Fruit fly (Drosophila melanogaster): ENCODE measurements around the gene CG15478.

CG15478 gene

DNA sequence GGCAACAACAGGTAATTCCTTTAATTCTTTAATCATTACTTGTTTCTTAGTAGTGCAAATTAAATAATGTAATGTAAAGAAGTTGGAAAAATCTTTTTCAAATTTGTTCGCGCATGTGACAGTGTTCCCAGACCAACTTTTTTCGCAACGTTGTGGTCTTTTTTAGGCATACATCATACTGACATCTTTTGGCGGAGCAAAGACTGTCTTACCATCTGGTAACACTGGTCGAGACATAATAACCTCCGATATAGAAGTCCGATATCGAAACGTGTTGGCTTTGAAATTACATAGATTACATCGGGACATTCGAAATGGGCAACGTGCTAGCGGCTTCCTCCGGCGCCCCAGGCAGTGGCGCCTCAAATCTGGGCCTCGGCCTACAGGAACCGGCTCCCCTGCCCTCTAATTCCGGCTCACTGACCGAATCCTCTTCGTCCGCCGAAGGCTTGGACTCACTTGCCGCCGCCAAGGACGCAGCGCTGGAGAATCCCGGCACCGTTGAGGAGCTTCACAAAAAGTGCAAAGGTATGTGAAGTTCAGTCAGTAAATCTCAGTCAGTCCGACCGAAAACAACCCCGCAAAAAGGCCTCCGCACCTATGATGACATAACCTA, 19.5 kb upstream of the CG15478 start (continued):
- TF ChIP-seq nerfin-1 (tag; optimal IDR thresholded peaks at IDR 0.05) (peak; percentile 17), ken (GFP tag; IDR thresholded peaks at IDR 0.05) (no peak), C15 (GFP tag; IDR thresholded peaks at IDR 0.05) (no peak), CG6654 (GFP tag; optimal IDR thresholded peaks at IDR 0.05) (no peak), run (tag; optimal IDR thresholded peaks at IDR 0.05) (no peak), CG18764 (GFP tag; optimal IDR thresholded peaks at IDR 0.05) (no peak), sob (GFP tag; IDR thresholded peaks at IDR 0.05) (no peak), ham (GFP tag; IDR thresholded peaks at IDR 0.05) (no peak), Poxn (GFP tag; IDR thresholded peaks at IDR 0.05) (no peak), CG2116 (GFP tag; optimal IDR thresholded peaks at IDR 0.05) (peak; percentile 25), vvl (GFP tag; IDR thresholded peaks at IDR 0.05) (0 out of 2 replicates have a peak, but pooled peaks have one; percentile 30), Fer1 (GFP tag; optimal IDR thresholded peaks at IDR 0.05) (peak; percentile 22), org-1 (GFP tag; optimal IDR thresholded peaks at IDR 0.05) (no peak), dm (GFP tag; optimal IDR thresholded peaks at IDR 0.05) (peak; percentile 63), ftz-f1 (GFP tag; optimal IDR thresholded peaks at IDR 0.05) (peak; percentile 33), cad (GFP tag; optimal IDR thresholded peaks at IDR 0.05) (no peak), wdn (GFP tag; IDR thresholded peaks at IDR 0.05) (no peak), CG4328 (GFP tag; optimal IDR thresholded peaks at IDR 0.05) (no peak), btn (GFP tag; optimal IDR thresholded peaks at IDR 0.05) (no peak), CG18619 (GFP tag; optimal IDR thresholded peaks at IDR 0.05) (no peak), Hmx (GFP tag; optimal IDR thresholded peaks at IDR 0.05) (no peak), ase (GFP tag; IDR thresholded peaks at IDR 0.05) (no peak), Atf-2 (GFP tag; optimal IDR thresholded peaks at IDR 0.05) (no peak), eve (GFP tag; optimal IDR thresholded peaks at IDR 0.05) (no peak), row (GFP tag; IDR thresholded peaks at IDR 0.05) (0 out of 3 replicates have a peak, but pooled peaks have one; percentile 14), Eip74EF (GFP tag; optimal IDR thresholded peaks at IDR 0.05) (no peak), eyg (GFP tag; optimal IDR thresholded peaks at IDR 0.05) (no peak), CG2678 (tag; optimal IDR thresholded peaks at IDR 0.05) (no peak), slp2 (GFP tag; optimal IDR thresholded peaks at IDR 0.05) (no peak), CG11696 (GFP tag; IDR thresholded peaks at IDR 0.05) (no peak), Hmr (GFP tag; optimal IDR thresholded peaks at IDR 0.05) (no peak), CG16863 (GFP tag; optimal IDR thresholded peaks at IDR 0.05) (no peak), hkb (optimal IDR thresholded peaks at IDR 0.05) (peak; percentile 1), hkb (GFP tag; IDR thresholded peaks at IDR 0.05) (no peak), CG2120 (GFP tag; optimal IDR thresholded peaks at IDR 0.05) (no peak), Hr51 (GFP tag; optimal IDR thresholded peaks at IDR 0.05) (no peak), Awh (GFP tag; IDR thresholded peaks at IDR 0.05) (no peak), CG30431 (GFP tag; optimal IDR thresholded peaks at IDR 0.05) (no peak), bcd (GFP tag; optimal IDR thresholded peaks at IDR 0.05) (no peak), crp (GFP tag; optimal IDR thresholded peaks at IDR 0.05) (no peak), Rfx (GFP tag; IDR thresholded peaks at IDR 0.05) (peak; percentile 24; the same call in 1 of the 2 replicates), bsh (GFP tag; optimal IDR thresholded peaks at IDR 0.05) (no peak), CG7839 (tag; optimal IDR thresholded peaks at IDR 0.05) (no peak), jumu (GFP tag; optimal IDR thresholded peaks at IDR 0.05) (no peak), CG31388 (GFP tag; optimal IDR thresholded peaks at IDR 0.05) (no peak), CG3281 (GFP tag; optimal IDR thresholded peaks at IDR 0.05) (no peak), CG8281 (tag; optimal IDR thresholded peaks at IDR 0.05) (no peak), CG2875 (GFP tag; optimal IDR thresholded peaks at IDR 0.05) (no peak), CG13287 (GFP tag; IDR thresholded peaks at IDR 0.05; ENCODE audit: partially characterized antibody) (peak; percentile 58), Camta (GFP tag; optimal IDR thresholded peaks at IDR 0.05) (no peak), Stat92E (GFP tag; optimal IDR thresholded peaks at IDR 0.05) (no peak)

Measured in whole organism, embryonic.